Worm (Caenorhabditis elegans) whole organism, L4 larva: ENCODE measurements around the gene nhr-234.

ENCODE experiments used
- Y75B8A.6 ChIP-seq: fragments of 200-800 bp; sonication (Bioruptor generic); IDR thresholded peaks from 2 replicates; pipeline ENCODE4 v1.3.6; 2022; ENCODE audit warnings: missing genetic modification reagents, missing genetic modification characterization, missing compliant biosample characterization
- ceh-62 ChIP-seq: sonication (generic microtip); optimal IDR thresholded peaks from 2 replicates; lab custom pipeline; 2017; ENCODE audit warnings: missing biosample characterization, missing genetic modification characterization
- ctbp-1 ChIP-seq: fragments of 200-800 bp; sonication (Bioruptor generic); IDR thresholded peaks from 2 replicates; pipeline ENCODE4 v1.3.6; 2022; ENCODE audit warnings: missing genetic modification reagents, missing genetic modification characterization, missing compliant biosample characterization
- daf-12 ChIP-seq: fragments of 150-350 bp; optimal IDR thresholded peaks from 2 replicates; lab custom pipeline; 2014; ENCODE audit warnings: missing biosample characterization, missing genetic modification reagents, missing genetic modification characterization
- daf-19 ChIP-seq: fragments of 200-800 bp; sonication (Bioruptor generic); conservative IDR thresholded peaks from 2 replicates; pipeline ENCODE4 v1.3.6; 2022; ENCODE audit warnings: missing genetic modification characterization, missing compliant biosample characterization
- mdl-1 ChIP-seq, 2 experiments: fragments of 150-350 bp in 1 of 2; sonication (generic microtip) in 1 of 2; optimal IDR thresholded peaks; 2 replicates each; lab custom pipeline; 2014 to 2017; ENCODE audit warnings: missing biosample characterization in 2 of 2, missing genetic modification characterization in 2 of 2
- mep-1 ChIP-seq: fragments of 150-350 bp; sonication (generic microtip); optimal IDR thresholded peaks from 3 replicates; lab custom pipeline; 2014; ENCODE audit warnings: missing biosample characterization, missing genetic modification characterization
- skn-1 ChIP-seq: fragments of 150-350 bp; optimal IDR thresholded peaks from 2 replicates; lab custom pipeline; 2014; ENCODE audit warnings: missing biosample characterization, missing genetic modification characterization
- zag-1 ChIP-seq: fragments of 150-350 bp; optimal IDR thresholded peaks from 2 replicates; lab custom pipeline; 2014; ENCODE audit warnings: missing biosample characterization, missing genetic modification characterization

DNA sequence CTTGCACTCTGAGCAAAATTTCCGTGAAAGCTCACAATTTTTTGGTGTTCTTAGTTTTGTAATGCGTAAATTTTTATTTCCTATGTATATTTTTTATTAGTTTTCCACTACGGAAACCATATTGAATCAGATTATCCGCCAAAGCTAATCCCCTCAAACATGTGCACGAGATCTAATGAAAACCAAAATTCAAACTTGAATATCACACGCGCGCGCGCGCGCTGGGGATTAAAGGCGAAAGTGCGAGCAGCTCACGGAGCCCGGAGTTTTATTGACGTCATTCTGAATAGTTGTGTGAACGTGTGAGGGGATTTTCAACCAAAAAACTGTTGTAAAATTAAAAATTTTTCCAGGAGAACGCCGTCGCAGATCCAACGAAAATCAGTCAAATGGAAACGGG lies 32.4 kb downstream of the nhr-234 start:
- TF ChIP-seq daf-12 (tag; lab: Kevin White, UChicago): no peak
- no peak for TF ChIP-seq zag-1 (tag; lab: Kevin White, UChicago)
- no peak for TF ChIP-seq ceh-62 (tag; lab: Kevin White, UChicago)
- TF ChIP-seq mep-1 (tag; lab: Kevin White, UChicago): no peak
- TF ChIP-seq skn-1: no peak
- TF ChIP-seq Y75B8A.6 (GFP tag; lab: Robert Waterston, UW): no peak
- no peak for TF ChIP-seq mdl-1 (tag; optimal IDR thresholded peaks at IDR 0.05; lab: Kevin White, UChicago)
- no peak for TF ChIP-seq daf-19 (GFP tag; lab: Robert Waterston, UW)
- TF ChIP-seq ctbp-1 (GFP tag; lab: Robert Waterston, UW): no peak
